Fruit fly (Drosophila melanogaster): Measurements from ENCODE around the gene CG17078.

Gene CG17078

dm6 chr2L:249048-249825 is 28.8 kb downstream of the CG17078 start (continued):
- TF ChIP-seq wor (GFP tag; IDR thresholded peaks at IDR 0.05) (no peak), CG1603 (tag; optimal IDR thresholded peaks at IDR 0.05) (no peak), Xrp1 (GFP tag; IDR thresholded peaks at IDR 0.05) (peak; percentile 32; the same call in 1 of the 2 replicates), wdn (GFP tag; IDR thresholded peaks at IDR 0.05) (no peak), ham (GFP tag; IDR thresholded peaks at IDR 0.05) (no peak), lbe (GFP tag; optimal IDR thresholded peaks at IDR 0.05) (no peak), fd102C (GFP tag; optimal IDR thresholded peaks at IDR 0.05) (no peak), luna (GFP tag; optimal IDR thresholded peaks at IDR 0.05) (no peak), Pdp1 (GFP tag; optimal IDR thresholded peaks at IDR 0.05) (peak in 1 of 2 experiments; percentile 42), CG8944 (GFP tag; optimal IDR thresholded peaks at IDR 0.05) (peak; percentile 10), fd64A (GFP tag; optimal IDR thresholded peaks at IDR 0.05) (no peak), bsh (GFP tag; optimal IDR thresholded peaks at IDR 0.05) (peak; percentile 23 to 44), Sox100B (GFP tag; optimal IDR thresholded peaks at IDR 0.05) (no peak), CG8478 (optimal IDR thresholded peaks at IDR 0.05) (peak; percentile 20), gcm (GFP tag; optimal IDR thresholded peaks at IDR 0.05) (peak; percentile 54), CG12299 (tag; optimal IDR thresholded peaks at IDR 0.05) (no peak), TFAM (GFP tag; optimal IDR thresholded peaks at IDR 0.05) (no peak), CG14050 (GFP tag; IDR thresholded peaks at IDR 0.05) (no peak), CG17361 (GFP tag; IDR thresholded peaks at IDR 0.05) (0 out of 3 replicates have a peak, but pooled peaks have one; percentile 22), CG8359 (GFP tag; optimal IDR thresholded peaks at IDR 0.05; ENCODE audit: borderline replicate concordance) (no peak), YL-1 (GFP tag; optimal IDR thresholded peaks at IDR 0.05) (peak; percentile 13), sob (GFP tag; IDR thresholded peaks at IDR 0.05) (no peak; the same call in 1 of the 2 replicates), CG2199 (GFP tag; IDR thresholded peaks at IDR 0.05) (peak; percentile 82), Jarid2 (GFP tag; optimal IDR thresholded peaks at IDR 0.05) (no peak), tll (GFP tag; optimal IDR thresholded peaks at IDR 0.05) (no peak), Dref (GFP tag; IDR thresholded peaks at IDR 0.05) (no peak), phol (tag; optimal IDR thresholded peaks at IDR 0.05) (no peak), CG11456 (GFP tag; IDR thresholded peaks at IDR 0.05) (no peak), CG15601 (tag; optimal IDR thresholded peaks at IDR 0.05) (peak; percentile 0), CG9932 (GFP tag; IDR thresholded peaks at IDR 0.05) (no peak), CG31224 (GFP tag; IDR thresholded peaks at IDR 0.05) (no peak), CG12219 (GFP tag; optimal IDR thresholded peaks at IDR 0.05) (no peak), Sin3A (optimal IDR thresholded peaks at IDR 0.05) (no peak), zen2 (GFP tag; IDR thresholded peaks at IDR 0.05; ENCODE audit: partially characterized antibody) (peak; percentile 82), Usf (GFP tag; optimal IDR thresholded peaks at IDR 0.05) (no peak), fru (optimal IDR thresholded peaks at IDR 0.05) (no peak), vnd (GFP tag; IDR thresholded peaks at IDR 0.05; ENCODE audit: partially characterized antibody) (no peak), CG6175 (GFP tag; IDR thresholded peaks at IDR 0.05) (no peak), Gsc (GFP tag; IDR thresholded peaks at IDR 0.05) (no peak), CG12155 (GFP tag; optimal IDR thresholded peaks at IDR 0.05) (peak; percentile 31), CG10462 (GFP tag; optimal IDR thresholded peaks at IDR 0.05) (no peak), Elba2 (GFP tag; optimal IDR thresholded peaks at IDR 0.05) (no peak), Stat92E (GFP tag; optimal IDR thresholded peaks at IDR 0.05) (peak in 1 of 3 experiments; percentile 15), Tbp (GFP tag; optimal IDR thresholded peaks at IDR 0.05) (no peak), Spps (tag; optimal IDR thresholded peaks at IDR 0.05) (no peak), ranshi (GFP tag; IDR thresholded peaks at IDR 0.05) (no peak), CG3838 (GFP tag; optimal IDR thresholded peaks at IDR 0.05) (no peak), croc (GFP tag; conservative IDR thresholded peaks at IDR 0.05) (no peak), stc (GFP tag; IDR thresholded peaks at IDR 0.05) (no peak), CG12104 (GFP tag; optimal IDR thresholded peaks at IDR 0.05) (no peak), grn (GFP tag; optimal IDR thresholded peaks at IDR 0.05) (no peak)
